Worm (Caenorhabditis elegans) whole organism, L4/young adult: ENCODE data around the gene F54D8.6.

Experiments
- W03F9.2 ChIP-seq: fragments of 150-350 bp; optimal IDR thresholded peaks from 2 replicates; lab custom pipeline; 2014; ENCODE audit warnings: missing biosample characterization, missing genetic modification characterization
- dao-5 ChIP-seq: sonication (generic microtip); optimal IDR thresholded peaks from 2 replicates; lab custom pipeline; 2016; ENCODE audit warnings: missing genotype, missing genetic modification characterization, moderate library complexity, missing compliant biosample characterization
- him-1 ChIP-seq: sonication (generic microtip); optimal IDR thresholded peaks from 2 replicates; lab custom pipeline; 2016; ENCODE audit warnings: missing genotype, missing genetic modification reagents, missing genetic modification characterization, missing compliant biosample characterization

- TF ChIP-seq him-1 (tag; lab: Kevin White, UChicago) (no peak), W03F9.2 (tag; lab: Kevin White, UChicago) (no peak), dao-5 (tag; lab: Kevin White, UChicago) (no peak)
These were observed 28.4 kb upstream of the F54D8.6 start, which contains the start of gene ttbk-6 for ce11 chrIII:5074398-5074797.
